Worm (Caenorhabditis elegans) whole organism, L4 larva: ENCODE measurements around the gene slc-36.1.

ENCODE experiments used
- F10B5.3 ChIP-seq: sonication (generic microtip); optimal IDR thresholded peaks from 2 replicates; lab custom pipeline; 2016; ENCODE audit warnings: mild to moderate bottlenecking, missing genetic modification characterization, missing compliant biosample characterization
- T26A8.4 ChIP-seq: fragments of 200-800 bp; sonication (Bioruptor generic); IDR thresholded peaks from 2 replicates; pipeline ENCODE4 v1.3.6; 2022; ENCODE audit warnings: missing genetic modification characterization, missing compliant biosample characterization
- Y105C5A.15 ChIP-seq: fragments of 200-800 bp; sonication (Bioruptor generic); IDR thresholded peaks from 2 replicates; pipeline ENCODE4 v1.3.6; 2022; ENCODE audit warnings: missing genetic modification characterization, missing compliant biosample characterization
- aha-1 ChIP-seq: fragments of 150-350 bp; peaks from one replicate; lab custom pipeline; 2014; ENCODE audit warnings: missing biosample characterization, missing genetic modification characterization
- attf-4 ChIP-seq: sonication (generic microtip); optimal IDR thresholded peaks from 3 replicates; lab custom pipeline; 2017; ENCODE audit warnings: missing biosample characterization, missing genetic modification characterization
- ceh-82 ChIP-seq: sonication (generic microtip); optimal IDR thresholded peaks from 2 replicates; lab custom pipeline; 2017; ENCODE audit warnings: missing biosample characterization, missing genetic modification characterization
- ctbp-1 ChIP-seq: fragments of 200-800 bp; sonication (Bioruptor generic); IDR thresholded peaks from 2 replicates; pipeline ENCODE4 v1.3.6; 2022; ENCODE audit warnings: missing genetic modification reagents, missing genetic modification characterization, missing compliant biosample characterization
- dmd-8 ChIP-seq: fragments of 200-800 bp; sonication (Bioruptor generic); IDR thresholded peaks from 2 replicates; pipeline ENCODE4 v1.3.6; 2022; ENCODE audit warnings: missing genetic modification characterization, missing compliant biosample characterization
- dpl-1 ChIP-seq: fragments of 150-350 bp; optimal IDR thresholded peaks from 2 replicates; lab custom pipeline; 2014; ENCODE audit warnings: missing biosample characterization, missing genetic modification reagents, missing genetic modification characterization
- dve-1 ChIP-seq: sonication (generic microtip); optimal IDR thresholded peaks from 2 replicates; lab custom pipeline; 2017; ENCODE audit warnings: antibody characterized with exemption, mild to moderate bottlenecking, missing genetic modification characterization, missing compliant biosample characterization; ENCODE audit not compliant: insufficient read depth
- fkh-10 ChIP-seq: fragments of 150-350 bp; optimal IDR thresholded peaks from 2 replicates; lab custom pipeline; 2014; ENCODE audit warnings: missing biosample characterization, missing genetic modification reagents, missing genetic modification characterization
- hif-1 ChIP-seq, 2 experiments: sonication (generic microtip); optimal IDR thresholded peaks; 2 replicates each; lab custom pipeline; 2016 to 2017; ENCODE audit warnings: missing compliant biosample characterization in 2 of 2, missing genetic modification characterization in 2 of 2, missing genetic modification reagents in 2 of 2, missing genotype in 2 of 2, mild to moderate bottlenecking in 1 of 2
- lin-13 ChIP-seq: fragments of 150-350 bp; optimal IDR thresholded peaks from 2 replicates; lab custom pipeline; 2014; ENCODE audit warnings: missing biosample characterization, missing genetic modification reagents, missing genetic modification characterization
- lsy-2 ChIP-seq, 2 experiments: fragments of 150-350 bp in 1 of 2; sonication (generic microtip) in 1 of 2; optimal IDR thresholded peaks; 2 replicates each; lab custom pipeline; 2014 to 2017; ENCODE audit warnings: missing biosample characterization in 2 of 2, missing genetic modification characterization in 2 of 2
- madf-9 ChIP-seq: fragments of 200-800 bp; sonication (Bioruptor generic); conservative IDR thresholded peaks from 2 replicates; pipeline ENCODE4 v1.3.6; 2022; ENCODE audit warnings: missing genetic modification reagents, missing genetic modification characterization, missing compliant biosample characterization
- mxl-2 ChIP-seq: fragments of 200-800 bp; sonication (Bioruptor generic); conservative IDR thresholded peaks from 2 replicates; pipeline ENCODE4 v1.3.6; 2022; ENCODE audit warnings: missing genetic modification reagents, missing genetic modification characterization, missing compliant biosample characterization
- nhr-28 ChIP-seq: fragments of 150-350 bp; optimal IDR thresholded peaks from 2 replicates; lab custom pipeline; 2014; ENCODE audit warnings: missing biosample characterization, missing genetic modification characterization
- nhr-42 ChIP-seq: fragments of 200-800 bp; sonication (Bioruptor generic); IDR thresholded peaks from 2 replicates; pipeline ENCODE4 v1.3.6; 2022; ENCODE audit warnings: missing genetic modification characterization, missing compliant biosample characterization
- set-16 ChIP-seq: fragments of 200-800 bp; sonication (Bioruptor generic); IDR thresholded peaks from 2 replicates; pipeline ENCODE4 v1.3.6; 2022; ENCODE audit warnings: missing genetic modification reagents, missing genetic modification characterization, missing compliant biosample characterization
- skn-1 ChIP-seq: fragments of 150-350 bp; optimal IDR thresholded peaks from 2 replicates; lab custom pipeline; 2014; ENCODE audit warnings: missing biosample characterization, missing genetic modification characterization
- snpc-1.2 ChIP-seq: fragments of 200-800 bp; sonication (Bioruptor generic); IDR thresholded peaks from 2 replicates; pipeline ENCODE4 v1.3.6; 2022; ENCODE audit warnings: missing genetic modification reagents, missing genetic modification characterization, missing compliant biosample characterization
- tra-1 ChIP-seq: fragments of 200-800 bp; sonication (Bioruptor generic); IDR thresholded peaks from 2 replicates; pipeline ENCODE4 v1.3.6; 2022; ENCODE audit warnings: missing genetic modification reagents, missing genetic modification characterization, missing compliant biosample characterization
- unc-39 ChIP-seq: sonication (generic microtip); optimal IDR thresholded peaks from 2 replicates; lab custom pipeline; 2017; ENCODE audit warnings: missing biosample characterization, missing genetic modification characterization
- unc-62 ChIP-seq, 3 experiments: fragments of 150-350 bp in 1 of 3; sonication (generic microtip); optimal IDR thresholded peaks in 2 of 3; peaks in 1 of 3; 1 replicate in 1 of 3; 2 replicates in 2 of 3; lab custom pipeline; 2014 to 2017; ENCODE audit warnings: missing biosample characterization in 3 of 3, missing genetic modification characterization in 3 of 3, missing genetic modification reagents in 3 of 3, missing genotype in 1 of 3
- vab-7 ChIP-seq: fragments of 200-800 bp; sonication (Bioruptor generic); IDR thresholded peaks from 2 replicates; pipeline ENCODE4 v1.3.6; 2022; ENCODE audit warnings: missing genetic modification reagents, missing genetic modification characterization, missing compliant biosample characterization
- zfp-2 ChIP-seq: sonication (generic microtip); optimal IDR thresholded peaks from 2 replicates; lab custom pipeline; 2016; ENCODE audit warnings: mild to moderate bottlenecking, missing genetic modification characterization, missing compliant biosample characterization
- ztf-11 ChIP-seq: fragments of 150-350 bp; optimal IDR thresholded peaks from 2 replicates; lab custom pipeline; 2014; ENCODE audit warnings: missing biosample characterization, missing genetic modification characterization

The slc-36.1 gene

ce11 chrIII:13340504-13341274 is 33.4 kb downstream of the slc-36.1 start:
- TF ChIP-seq mxl-2 (GFP tag; lab: Robert Waterston, UW) (no peak), aha-1 (tag; lab: Kevin White, UChicago) (peak; percentile 52), lsy-2 (tag; optimal IDR thresholded peaks at IDR 0.05; lab: Kevin White, UChicago) (peak in 1 of 2 experiments; percentile 55), dpl-1 (GFP tag; lab: Kevin White, UChicago) (peak; percentile 72)
- TF ChIP-seq, all 104 proteins: peak for 3

- TF ChIP-seq nhr-28 (tag; lab: Kevin White, UChicago) (no peak), hif-1 (tag; optimal IDR thresholded peaks at IDR 0.05; lab: Kevin White, UChicago) (no peak), attf-4 (tag; lab: Kevin White, UChicago) (no peak), zfp-2 (tag; lab: Kevin White, UChicago) (no peak), T26A8.4 (GFP tag; lab: Robert Waterston, UW) (no peak), unc-62 (GFP tag; optimal IDR thresholded peaks at IDR 0.05 in 1 of 2; lab: Kevin White, UChicago) (no peak), unc-62 (tag; optimal IDR thresholded peaks at IDR 0.05; lab: Kevin White, UChicago) (no peak), madf-9 (GFP tag; lab: Robert Waterston, UW) (no peak), tra-1 (GFP tag; lab: Robert Waterston, UW) (no peak), ctbp-1 (GFP tag; lab: Robert Waterston, UW) (no peak), lin-13 (no peak), fkh-10 (GFP tag; lab: Kevin White, UChicago) (no peak), vab-7 (GFP tag; lab: Robert Waterston, UW) (no peak)
- TF ChIP-seq, all 104 proteins: peak for 0
These were observed 33.9 kb downstream of the slc-36.1 start, which contains the start of gene nud-1 for ce11 chrIII:13341275-13341626. TSS of gene nud-1 (plus strand) at chrIII:13341527.

- TF ChIP-seq unc-62 (GFP tag; optimal IDR thresholded peaks at IDR 0.05 in 1 of 2; lab: Kevin White, UChicago): peak in 1 of 2 experiments; percentile 93
- TF ChIP-seq unc-62 (tag; optimal IDR thresholded peaks at IDR 0.05; lab: Kevin White, UChicago): no peak
- no peak for TF ChIP-seq unc-39 (tag; lab: Kevin White, UChicago)
- TF ChIP-seq, all 104 proteins: peak for 1
These were observed 34.9 kb downstream of the slc-36.1 start, which contains the start of gene dro-1 for ce11 chrIII:13342079-13342734. TSS of gene dro-1 (plus strand) at chrIII:13342684.

ce11 chrIII:13343117-13343516 is 35.8 kb downstream of the slc-36.1 start, which contains the start of gene ife-1:
TSS of gene ife-1 (plus strand) at chrIII:13343417.
- TF ChIP-seq vab-7 (GFP tag; lab: Robert Waterston, UW): no peak
- TF ChIP-seq ceh-82: no peak
- no peak for TF ChIP-seq skn-1
- TF ChIP-seq tra-1 (GFP tag; lab: Robert Waterston, UW): no peak
- no peak for TF ChIP-seq mxl-2 (GFP tag; lab: Robert Waterston, UW)
- no peak for TF ChIP-seq F10B5.3 (tag; lab: Kevin White, UChicago)
- no peak for TF ChIP-seq ztf-11
- TF ChIP-seq, all 104 proteins: peak for 0

- no peak for TF ChIP-seq dve-1 (tag; lab: Kevin White, UChicago)
- 0 out of 2 replicates have a peak, but pooled peaks have one; percentile 4 for TF ChIP-seq set-16 (GFP tag; lab: Robert Waterston, UW)
- peak; percentile 61 for TF ChIP-seq aha-1 (tag; lab: Kevin White, UChicago)
- peak; percentile 67; the same call in 1 of the 2 replicates for TF ChIP-seq Y105C5A.15 (GFP tag; lab: Robert Waterston, UW)
- TF ChIP-seq nhr-42: no peak
- TF ChIP-seq snpc-1.2 (GFP tag; lab: Robert Waterston, UW): peak; percentile 14; the same call in 1 of the 2 replicates
- TF ChIP-seq dmd-8 (GFP tag; lab: Robert Waterston, UW): 0 out of 2 replicates have a peak, but pooled peaks have one; percentile 14
These were observed 36.3 kb downstream of the slc-36.1 start for ce11 chrIII:13343562-13344139.
